Worm (Caenorhabditis elegans) whole organism, L4/young adult: ENCODE data around the gene gnrr-6.

Experiments used
- W03F9.2 ChIP-seq: fragments of 150-350 bp; optimal IDR thresholded peaks from 2 replicates; lab custom pipeline; 2014; ENCODE audit warnings: missing biosample characterization, missing genetic modification characterization
- dao-5 ChIP-seq: sonication (generic microtip); optimal IDR thresholded peaks from 2 replicates; lab custom pipeline; 2016; ENCODE audit warnings: missing genotype, missing genetic modification characterization, moderate library complexity, missing compliant biosample characterization
- him-1 ChIP-seq: sonication (generic microtip); optimal IDR thresholded peaks from 2 replicates; lab custom pipeline; 2016; ENCODE audit warnings: missing genotype, missing genetic modification reagents, missing genetic modification characterization, missing compliant biosample characterization

The gnrr-6 gene

DNA sequence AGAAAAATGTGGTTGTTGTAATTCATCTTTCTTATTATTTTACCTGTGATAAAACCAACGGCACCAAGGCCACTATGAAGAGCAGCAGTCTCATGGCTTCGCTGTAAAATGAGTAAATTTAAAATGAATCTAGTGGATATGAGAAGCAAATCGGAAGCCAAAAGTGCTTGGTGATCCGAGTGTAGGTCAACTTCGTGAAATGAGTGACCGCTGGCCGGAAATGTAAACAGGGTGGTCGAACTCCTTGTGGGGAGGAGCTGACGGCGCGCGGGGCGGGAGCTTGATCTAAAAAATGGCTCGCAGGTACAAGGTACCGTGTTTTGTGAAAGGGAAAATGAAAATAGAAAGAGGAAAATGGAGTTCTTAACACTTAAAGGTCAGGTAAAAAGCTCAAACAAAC, 18.0 kb downstream of the gnrr-6 start, which contains the start of gene C34F6.1:
Gene C34F6.1 (minus strand): TSS at position 101 of the 400 bp plus-strand sequence.
- TF ChIP-seq him-1 (tag; lab: Kevin White, UChicago): no peak
- no peak for TF ChIP-seq dao-5 (tag; lab: Kevin White, UChicago)
- TF ChIP-seq W03F9.2 (tag; lab: Kevin White, UChicago): no peak

DNA sequence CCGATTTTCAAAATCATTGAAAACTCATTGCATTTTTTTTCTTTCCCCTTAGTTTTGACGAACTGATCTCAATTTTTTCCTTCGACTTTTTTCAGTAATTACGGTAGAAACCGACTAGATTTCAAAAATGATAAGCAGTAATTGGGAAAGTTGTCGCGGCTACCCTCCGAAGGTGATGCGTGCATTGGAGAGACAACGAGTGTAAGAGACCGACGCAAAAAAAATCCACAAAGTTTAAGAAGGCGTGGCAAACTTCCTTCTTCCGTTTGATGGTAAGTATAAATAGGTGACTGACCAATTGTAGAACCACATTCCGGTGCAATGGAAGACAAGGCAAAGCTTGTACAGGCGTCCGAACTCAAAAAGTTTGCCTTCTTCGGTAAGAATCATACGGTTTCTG, 20.5 kb downstream of the gnrr-6 start, which contains the start of gene col-178:
Gene col-178 (plus strand): TSS at position 301 of the 400 bp plus-strand sequence.
- no peak for TF ChIP-seq dao-5 (tag; lab: Kevin White, UChicago)
- TF ChIP-seq W03F9.2 (tag; lab: Kevin White, UChicago): no peak
- no peak for TF ChIP-seq him-1 (tag; lab: Kevin White, UChicago)

DNA sequence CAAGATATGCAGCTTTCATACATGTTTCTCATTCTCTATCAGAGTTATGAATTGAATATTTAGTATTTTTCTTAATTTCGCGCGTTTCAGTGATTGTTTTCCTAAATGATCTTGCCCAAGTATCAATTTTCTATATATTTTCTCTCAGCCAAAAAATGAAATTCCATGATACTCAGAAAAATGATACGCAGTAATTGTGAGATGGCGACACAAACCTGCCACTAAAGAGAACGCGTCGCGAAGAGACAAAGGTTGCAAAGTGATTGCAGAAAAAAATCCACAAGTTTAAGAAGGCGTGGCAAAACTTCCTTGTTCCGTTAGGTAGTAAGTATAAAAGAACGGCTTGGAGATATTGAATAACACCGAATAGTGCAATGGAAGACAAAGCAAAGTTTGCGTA, 22.5 kb downstream of the gnrr-6 start, which contains the start of gene col-179:
Gene col-179 (plus strand): TSS at position 301 of the 400 bp plus-strand sequence.
- TF ChIP-seq W03F9.2 (tag; lab: Kevin White, UChicago): no peak
- TF ChIP-seq dao-5 (tag; lab: Kevin White, UChicago): no peak
- TF ChIP-seq him-1 (tag; lab: Kevin White, UChicago): no peak

- TF ChIP-seq W03F9.2 (tag; lab: Kevin White, UChicago) (no peak), him-1 (tag; lab: Kevin White, UChicago) (no peak)
Observed at ce11 chrX:11203773-11204172, 25.1 kb downstream of the gnrr-6 start, which contains the start of gene C34F6.11. Gene C34F6.11, minus strand, starts transcription at chrX:11203932.

DNA sequence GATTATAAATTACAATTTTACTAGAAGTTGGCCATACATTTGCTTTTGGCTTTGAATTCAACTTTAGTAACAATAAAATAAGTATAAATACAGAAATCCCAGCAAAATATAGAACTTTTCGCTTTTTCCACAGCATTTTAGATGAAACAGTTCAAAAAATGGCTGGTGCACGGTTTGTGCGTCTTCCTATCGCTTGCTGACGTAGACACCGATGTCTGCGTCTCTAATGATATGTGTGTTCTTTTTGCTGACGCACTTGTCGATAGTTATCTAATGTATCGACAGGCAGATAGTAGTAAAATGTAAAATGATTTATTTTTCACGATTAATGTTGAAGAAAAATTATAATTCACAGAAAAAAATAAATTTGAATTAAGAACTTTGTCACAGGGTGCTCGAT, 28.3 kb downstream of the gnrr-6 start, which contains the start of gene hst-2:
Gene hst-2 (minus strand): TSS at position 203 of the 400 bp plus-strand sequence.
- TF ChIP-seq W03F9.2 (tag; lab: Kevin White, UChicago) (peak; percentile 46), him-1 (tag; lab: Kevin White, UChicago) (peak; percentile 42), dao-5 (tag; lab: Kevin White, UChicago) (no peak)

- TF ChIP-seq him-1 (tag; lab: Kevin White, UChicago) (no peak), dao-5 (tag; lab: Kevin White, UChicago) (no peak), W03F9.2 (tag; lab: Kevin White, UChicago) (no peak)
Observed at ce11 chrX:11208788-11209187, 30.1 kb downstream of the gnrr-6 start, which contains the start of gene C34F6.5. Gene C34F6.5, minus strand, starts transcription at chrX:11208888.

- no peak for TF ChIP-seq him-1 (tag; lab: Kevin White, UChicago)
- no peak for TF ChIP-seq W03F9.2 (tag; lab: Kevin White, UChicago)
- no peak for TF ChIP-seq dao-5 (tag; lab: Kevin White, UChicago)
Observed at ce11 chrX:11210417-11210816, 31.7 kb downstream of the gnrr-6 start.

DNA sequence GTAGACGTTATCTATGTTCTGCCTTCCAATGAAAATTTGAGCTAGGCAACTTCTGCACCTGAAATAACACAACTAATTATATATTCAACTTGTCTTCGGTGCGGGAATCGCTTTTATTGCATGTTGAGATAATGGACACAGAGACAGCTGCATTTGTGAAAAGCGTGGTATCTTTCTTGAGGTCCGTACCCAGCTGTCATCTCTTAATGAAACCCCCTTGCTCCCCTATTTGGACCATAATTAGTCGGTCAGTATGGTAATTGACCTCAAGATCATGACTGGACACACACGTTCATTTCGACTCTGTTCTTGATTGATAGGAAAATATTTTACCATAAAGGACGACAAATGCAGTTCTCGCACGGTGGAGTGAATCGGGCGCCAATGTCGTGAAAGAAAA, 32.7 kb downstream of the gnrr-6 start:
- no peak for TF ChIP-seq dao-5 (tag; lab: Kevin White, UChicago)
- TF ChIP-seq W03F9.2 (tag; lab: Kevin White, UChicago): no peak
- TF ChIP-seq him-1 (tag; lab: Kevin White, UChicago): no peak

- TF ChIP-seq him-1 (tag; lab: Kevin White, UChicago): no peak
- TF ChIP-seq W03F9.2 (tag; lab: Kevin White, UChicago): peak; percentile 18
- no peak for TF ChIP-seq dao-5 (tag; lab: Kevin White, UChicago)
Observed at ce11 chrX:11215420-11216050, 36.8 kb downstream of the gnrr-6 start, which contains the start of the genes C34F6.7 and idh-2. Gene C34F6.7, minus strand, starts transcription at chrX:11215470. Gene idh-2, plus strand, starts transcription at chrX:11216000.

- TF ChIP-seq dao-5 (tag; lab: Kevin White, UChicago) (no peak), him-1 (tag; lab: Kevin White, UChicago) (no peak), W03F9.2 (tag; lab: Kevin White, UChicago) (no peak)
Observed at ce11 chrX:11222597-11223218, 44.0 kb downstream of the gnrr-6 start, which contains the start of gene C34F6.9. Gene C34F6.9, minus strand, starts transcription at chrX:11222647.

DNA sequence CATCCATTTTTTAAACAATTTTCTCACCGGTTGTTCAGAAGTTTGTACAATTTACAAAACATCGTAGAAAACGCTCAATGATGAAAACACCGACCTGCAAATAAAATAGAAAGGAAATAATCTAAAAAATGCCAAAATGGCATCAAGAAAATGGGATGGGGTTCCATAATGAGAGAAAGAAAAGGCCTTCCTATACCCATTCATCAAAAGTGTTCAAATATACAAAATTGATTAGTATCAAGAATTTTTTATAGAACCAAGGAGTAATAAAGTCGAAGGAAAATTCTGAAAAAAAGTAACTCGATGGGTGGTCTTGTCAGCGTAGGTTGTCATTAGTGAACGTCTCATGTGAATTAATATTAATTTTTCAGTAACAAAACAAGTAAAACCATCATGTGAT, 47.9 kb downstream of the gnrr-6 start, which contains the start of gene C34F6.12:
Gene C34F6.12 (minus strand): TSS at position 101 of the 400 bp plus-strand sequence.
- TF ChIP-seq dao-5 (tag; lab: Kevin White, UChicago) (no peak), him-1 (tag; lab: Kevin White, UChicago) (no peak), W03F9.2 (tag; lab: Kevin White, UChicago) (no peak)
